Worm (Caenorhabditis elegans) whole organism, L3 larva: Measurements from ENCODE around the gene mec-15.

Source experiments
- lin-15B ChIP-seq: fragments of 150-350 bp; optimal IDR thresholded peaks from 2 replicates; lab custom pipeline; 2014; ENCODE audit warnings: missing biosample characterization, missing genetic modification characterization
- lsy-12 ChIP-seq: sonication (generic microtip); optimal IDR thresholded peaks from 2 replicates; lab custom pipeline; 2016; ENCODE audit warnings: mild to moderate bottlenecking, missing genetic modification characterization, missing compliant biosample characterization
- nhr-25 ChIP-seq: sonication (generic microtip); optimal IDR thresholded peaks from 2 replicates; lab custom pipeline; 2017; ENCODE audit warnings: missing biosample characterization, missing genetic modification characterization

DNA sequence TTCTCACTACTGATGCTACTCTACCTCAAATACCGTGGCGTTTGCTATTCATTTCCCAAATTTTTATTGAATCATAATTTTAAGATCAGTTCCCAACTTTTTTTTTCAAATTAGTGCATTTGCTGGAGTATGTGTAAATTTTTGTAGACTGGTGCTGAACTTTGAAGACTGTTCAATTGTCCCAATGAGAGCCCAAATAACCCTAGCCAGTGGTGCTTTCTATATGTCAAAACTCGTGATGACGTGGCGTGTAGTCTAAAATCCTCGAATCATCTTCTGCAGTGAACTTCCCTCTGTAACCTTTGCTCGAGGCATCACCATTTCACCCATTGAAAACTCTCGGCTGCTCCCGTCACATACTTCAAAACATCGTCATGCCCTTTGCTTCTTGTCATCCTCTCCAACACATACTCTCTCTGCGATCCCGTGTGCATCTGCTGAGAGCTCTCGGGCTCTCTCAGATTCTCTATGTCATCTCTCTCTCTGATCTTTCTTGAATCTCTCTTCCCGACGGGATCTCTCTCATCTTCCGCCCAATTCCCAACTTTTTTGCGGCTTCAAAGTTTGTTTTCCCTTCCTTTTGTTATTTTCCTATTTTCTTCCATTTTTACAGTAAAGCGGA, 35.0 kb downstream of the mec-15 start:
- no peak for TF ChIP-seq lsy-12
- TF ChIP-seq nhr-25 (tag; lab: Kevin White, UChicago): no peak
- TF ChIP-seq lin-15B (tag; lab: Kevin White, UChicago): no peak
